Worm (Caenorhabditis elegans) whole organism, mixed stage, embryonic: Measurements from ENCODE around the gene dos-2.

Experiments
- ceh-39 ChIP-seq: fragments of 150-350 bp; optimal IDR thresholded peaks from 2 replicates; lab custom pipeline; 2014; ENCODE audit warnings: missing biosample characterization, missing genetic modification characterization
- ces-1 ChIP-seq: fragments of 150-350 bp; optimal IDR thresholded peaks from 2 replicates; lab custom pipeline; 2014; ENCODE audit warnings: missing biosample characterization, missing genetic modification reagents, missing genetic modification characterization
- nhr-237 ChIP-seq: fragments of 150-350 bp; optimal IDR thresholded peaks from 2 replicates; lab custom pipeline; 2014; ENCODE audit warnings: missing biosample characterization, missing genetic modification characterization

DNA sequence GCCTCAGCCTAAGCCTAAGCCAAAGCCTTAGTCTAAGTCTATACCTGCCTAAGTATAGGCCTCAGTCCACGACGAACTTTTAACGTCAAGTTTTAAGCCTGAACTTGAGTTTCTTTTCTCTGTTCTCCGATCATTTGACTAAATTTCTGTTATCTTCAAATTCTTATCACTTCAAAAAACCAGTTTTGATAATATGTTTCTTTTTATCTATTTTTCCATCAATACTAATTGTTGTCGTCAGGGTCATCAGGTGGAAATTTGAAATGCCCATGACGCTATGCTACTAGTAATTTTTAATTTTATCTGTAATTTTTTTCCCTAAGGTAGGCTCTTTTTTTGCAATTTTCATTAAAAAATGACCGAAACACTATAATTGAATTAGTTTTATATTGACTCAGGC lies 35.5 kb downstream of the dos-2 start:
- no peak for TF ChIP-seq ceh-39
- no peak for TF ChIP-seq nhr-237 (tag; lab: Kevin White, UChicago)
- TF ChIP-seq ces-1 (GFP tag; lab: Kevin White, UChicago) = no peak
